Worm (Caenorhabditis elegans) whole organism, young adult: ENCODE measurements around the gene str-61.

Experiments
- akir-1 ChIP-seq: fragments of 200-800 bp; sonication (Bioruptor generic); optimal IDR thresholded peaks from 2 replicates; lab custom pipeline; 2018; ENCODE audit warnings: mild to moderate bottlenecking, missing genetic modification characterization, moderate library complexity, missing compliant biosample characterization
- attf-5 ChIP-seq: fragments of 200-800 bp; sonication (Bioruptor generic); optimal IDR thresholded peaks from 2 replicates; lab custom pipeline; 2018; ENCODE audit warnings: mild to moderate bottlenecking, missing genetic modification characterization, missing compliant biosample characterization
- cebp-1 ChIP-seq, 2 experiments: fragments of 200-800 bp in 1 of 2; sonication (Bioruptor generic) in 1 of 2; sonication (generic microtip) in 1 of 2; IDR thresholded peaks in 1 of 2; optimal IDR thresholded peaks in 1 of 2; 2 replicates each; pipeline versions ENCODE4 v1.3.6 to Lab custom; 2017 to 2022; ENCODE audit warnings: missing compliant biosample characterization in 2 of 2, missing genetic modification characterization in 2 of 2, mild to moderate bottlenecking in 1 of 2, missing genetic modification reagents in 1 of 2, moderate library complexity in 1 of 2
- fkh-3 ChIP-seq: sonication (generic microtip); optimal IDR thresholded peaks from 2 replicates; lab custom pipeline; 2016; ENCODE audit warnings: mild to moderate bottlenecking, missing genetic modification characterization, missing compliant biosample characterization
- hmg-1.2 ChIP-seq: fragments of 200-800 bp; sonication (Bioruptor generic); IDR thresholded peaks from 2 replicates; pipeline ENCODE4 v1.3.6; 2022; ENCODE audit warnings: missing genetic modification reagents, missing genetic modification characterization, missing compliant biosample characterization
- hrde-1 ChIP-seq: sonication (generic microtip); optimal IDR thresholded peaks from 2 replicates; lab custom pipeline; 2016; ENCODE audit warnings: missing genetic modification characterization, mild to moderate bottlenecking, missing compliant biosample characterization, moderate library complexity, missing genotype, missing genetic modification reagents, borderline replicate concordance
- lag-1 ChIP-seq: fragments of 200-800 bp; sonication (Bioruptor generic); IDR thresholded peaks from 2 replicates; pipeline ENCODE4 v1.3.6; 2022; ENCODE audit warnings: missing genetic modification reagents, missing genetic modification characterization, missing compliant biosample characterization
- lin-35 ChIP-seq, 3 experiments: fragments of 150-350 bp in 2 of 3; sonication (generic microtip) in 1 of 3; optimal IDR thresholded peaks; 2 replicates each; lab custom pipeline; 2014 to 2018; ENCODE audit warnings: missing biosample characterization in 3 of 3, missing genetic modification characterization in 3 of 3, missing genetic modification reagents in 3 of 3
- nfya-1 ChIP-seq: sonication (generic microtip); optimal IDR thresholded peaks from 2 replicates; lab custom pipeline; 2017; ENCODE audit warnings: antibody characterized with exemption, missing compliant biosample characterization, missing genetic modification characterization, borderline replicate concordance; ENCODE audit not compliant: insufficient read depth
- pbrm-1 ChIP-seq: fragments of 200-800 bp; sonication (Bioruptor generic); IDR thresholded peaks from 2 replicates; pipeline ENCODE4 v1.3.6; 2022; ENCODE audit warnings: missing genetic modification reagents, missing genetic modification characterization, missing compliant biosample characterization
- snpc-1.3 ChIP-seq: sonication (generic microtip); optimal IDR thresholded peaks from 2 replicates; lab custom pipeline; 2017; ENCODE audit warnings: missing genetic modification characterization, mild to moderate bottlenecking, missing compliant biosample characterization, antibody characterized with exemption, moderate library complexity, missing genotype, missing genetic modification reagents; ENCODE audit not compliant: insufficient read depth
- snpc-4 ChIP-seq, 5 experiments: fragments of 150-350 bp in 1 of 5; sonication (generic microtip) in 4 of 5; optimal IDR thresholded peaks; 2 replicates each; lab custom pipeline; 2014 to 2018; ENCODE audit warnings: missing genetic modification characterization in 5 of 5, missing biosample characterization in 3 of 5, antibody characterized with exemption in 2 of 5, mild to moderate bottlenecking in 2 of 5, missing compliant biosample characterization in 2 of 5, missing genotype in 2 of 5, moderate library complexity in 2 of 5, missing genetic modification reagents in 1 of 5
- xnd-1 ChIP-seq: sonication (generic microtip); optimal IDR thresholded peaks from 2 replicates; lab custom pipeline; 2016; ENCODE audit warnings: missing genotype, missing genetic modification reagents, missing genetic modification characterization, missing compliant biosample characterization
- zfh-2 ChIP-seq: fragments of 200-800 bp; sonication (Bioruptor generic); conservative IDR thresholded peaks from 2 replicates; pipeline ENCODE4 v1.3.6; 2022; ENCODE audit warnings: missing genetic modification reagents, missing genetic modification characterization, missing compliant biosample characterization

DNA sequence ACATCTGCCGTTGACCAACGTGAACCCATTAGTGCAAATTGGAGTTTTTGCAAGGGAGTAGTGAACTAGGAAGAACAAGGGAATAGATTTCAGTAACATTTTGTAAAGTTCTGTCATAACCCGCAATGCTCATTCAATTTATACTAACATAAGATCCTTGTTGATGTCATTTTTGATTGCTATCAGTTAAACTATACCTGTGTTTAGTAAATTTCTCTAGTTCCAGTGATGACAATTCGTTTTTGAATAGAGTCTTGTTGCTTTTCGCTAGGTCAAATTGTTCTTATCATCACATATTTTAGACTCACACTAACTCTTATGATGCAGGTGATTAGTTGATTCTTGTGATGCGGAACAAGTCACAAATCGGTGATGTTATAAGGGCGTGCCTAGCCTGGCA lies 35.5 kb upstream of the str-61 start, which contains the start of gene clec-9:
- TF ChIP-seq snpc-4 (GFP tag; optimal IDR thresholded peaks at IDR 0.05; lab: Kevin White, UChicago) = no peak
- TF ChIP-seq snpc-4 (tag; optimal IDR thresholded peaks at IDR 0.05; lab: Kevin White, UChicago) = no peak
- TF ChIP-seq lin-35 (GFP tag; optimal IDR thresholded peaks at IDR 0.05; lab: Kevin White, UChicago) = no peak
- no peak for TF ChIP-seq fkh-3 (tag; lab: Kevin White, UChicago)
- TF ChIP-seq attf-5 (GFP tag; lab: Kevin White, UChicago) = no peak
- TF ChIP-seq akir-1 (GFP tag; lab: Kevin White, UChicago) = no peak
- no peak for TF ChIP-seq zfh-2 (GFP tag; lab: Robert Waterston, UW)
- TF ChIP-seq cebp-1 (GFP tag; IDR thresholded peaks at IDR 0.05; lab: Robert Waterston, UW) = no peak
- TF ChIP-seq cebp-1 (tag; optimal IDR thresholded peaks at IDR 0.05; lab: Kevin White, UChicago) = no peak
- no peak for TF ChIP-seq xnd-1
- TF ChIP-seq hmg-1.2 = no peak
- TF ChIP-seq nfya-1 = no peak
- TF ChIP-seq pbrm-1 (GFP tag; lab: Robert Waterston, UW) = no peak
- TF ChIP-seq snpc-1.3 (tag; lab: Kevin White, UChicago) = no peak
- no peak for TF ChIP-seq lag-1 (GFP tag; lab: Robert Waterston, UW)
- TF ChIP-seq hrde-1 (tag; lab: Kevin White, UChicago) = no peak
